Fruit fly (Drosophila melanogaster): Measurements from ENCODE around the gene up.

up gene

DNA sequence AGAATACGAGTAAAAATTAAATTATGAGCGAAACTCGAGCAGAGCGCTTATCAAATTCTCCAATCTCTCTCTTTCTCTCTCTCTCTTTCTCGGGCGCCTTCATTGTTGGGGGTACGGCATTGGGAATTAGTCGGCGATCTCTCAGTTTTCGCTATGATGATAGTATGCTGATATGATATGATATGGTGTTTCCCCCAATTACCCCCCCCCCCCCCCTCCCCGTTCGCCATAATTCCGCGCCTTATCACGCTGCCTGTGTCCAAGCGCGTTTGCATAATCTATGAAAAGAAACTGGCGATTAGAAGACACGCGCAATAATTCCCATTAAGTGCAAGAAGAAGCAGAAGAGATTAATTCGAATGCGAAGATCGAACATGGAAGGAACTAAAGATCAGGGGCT, 34.4 kb upstream of the up start:
- TF ChIP-seq wor (GFP tag; IDR thresholded peaks at IDR 0.05) (no peak), CG12071 (GFP tag; optimal IDR thresholded peaks at IDR 0.05) (no peak), exex (tag; optimal IDR thresholded peaks at IDR 0.05) (peak; percentile 87), mam (GFP tag; optimal IDR thresholded peaks at IDR 0.05) (no peak), Hmr (GFP tag; optimal IDR thresholded peaks at IDR 0.05) (peak; percentile 24), Adf1 (GFP tag; IDR thresholded peaks at IDR 0.05) (no peak), CG34376 (GFP tag; optimal IDR thresholded peaks at IDR 0.05) (peak; percentile 73), sc (optimal IDR thresholded peaks at IDR 0.05) (no peak), sc (GFP tag; optimal IDR thresholded peaks at IDR 0.05) (no peak), CG7987 (GFP tag; optimal IDR thresholded peaks at IDR 0.05) (no peak), CG6689 (GFP tag; IDR thresholded peaks at IDR 0.05) (no peak), rib (GFP tag; IDR thresholded peaks at IDR 0.05) (0 out of 2 replicates have a peak, but pooled peaks have one; percentile 24), CG4404 (GFP tag; IDR thresholded peaks at IDR 0.05) (no peak), CG14860 (GFP tag; IDR thresholded peaks at IDR 0.05; ENCODE audit: partially characterized antibody) (no peak), Ptx1 (GFP tag; IDR thresholded peaks at IDR 0.05) (no peak), crol (GFP tag; IDR thresholded peaks at IDR 0.05) (peak; percentile 68), CG10979 (tag; optimal IDR thresholded peaks at IDR 0.05) (no peak), CG6854 (GFP tag; optimal IDR thresholded peaks at IDR 0.05) (no peak), CG17385 (GFP tag; optimal IDR thresholded peaks at IDR 0.05) (peak; percentile 19), sd (tag; optimal IDR thresholded peaks at IDR 0.05) (peak; percentile 41), aop (GFP tag; IDR thresholded peaks at IDR 0.05) (no peak), mirr (GFP tag; optimal IDR thresholded peaks at IDR 0.05) (peak; percentile 71), Side (GFP tag; optimal IDR thresholded peaks at IDR 0.05) (no peak), CG15479 (GFP tag; optimal IDR thresholded peaks at IDR 0.05) (no peak), CG10543 (GFP tag; optimal IDR thresholded peaks at IDR 0.05) (peak; percentile 36), gce (GFP tag; IDR thresholded peaks at IDR 0.05) (no peak), Dbx (GFP tag; IDR thresholded peaks at IDR 0.05) (0 out of 3 replicates have a peak, but pooled peaks have one; percentile 22), insv (GFP tag; optimal IDR thresholded peaks at IDR 0.05) (no peak), cwo (GFP tag; optimal IDR thresholded peaks at IDR 0.05) (peak; percentile 44), trh (GFP tag; optimal IDR thresholded peaks at IDR 0.05) (no peak), bcd (GFP tag; optimal IDR thresholded peaks at IDR 0.05) (no peak), luna (GFP tag; optimal IDR thresholded peaks at IDR 0.05) (no peak), tx (GFP tag; optimal IDR thresholded peaks at IDR 0.05) (no peak), Ets97D (GFP tag; optimal IDR thresholded peaks at IDR 0.05) (no peak), ara (GFP tag; IDR thresholded peaks at IDR 0.05) (no peak), otp (GFP tag; IDR thresholded peaks at IDR 0.05) (no peak), wek (GFP tag; optimal IDR thresholded peaks at IDR 0.05) (no peak), Dad (GFP tag; optimal IDR thresholded peaks at IDR 0.05) (no peak), CG15514 (GFP tag; optimal IDR thresholded peaks at IDR 0.05) (no peak), sug (tag; optimal IDR thresholded peaks at IDR 0.05) (peak; percentile 98), fd3F (GFP tag; optimal IDR thresholded peaks at IDR 0.05) (no peak), GATAe (GFP tag; conservative IDR thresholded peaks at IDR 0.05) (peak; percentile 52), CG7271 (tag; optimal IDR thresholded peaks at IDR 0.05) (no peak), CG4424 (GFP tag; optimal IDR thresholded peaks at IDR 0.05) (no peak), CG13296 (GFP tag; optimal IDR thresholded peaks at IDR 0.05) (no peak), HmgZ (tag; optimal IDR thresholded peaks at IDR 0.05) (no peak), onecut (GFP tag; IDR thresholded peaks at IDR 0.05) (no peak), yki (optimal IDR thresholded peaks at IDR 0.05) (no peak), grn (GFP tag; optimal IDR thresholded peaks at IDR 0.05) (peak; percentile 16), nerfin-2 (GFP tag; IDR thresholded peaks at IDR 0.05; ENCODE audit: partially characterized antibody) (0 out of 2 replicates have a peak, but pooled peaks have one; percentile 5), D (optimal IDR thresholded peaks at IDR 0.05) (no peak), D (GFP tag; optimal IDR thresholded peaks at IDR 0.05) (no peak)
